Fruit fly (Drosophila melanogaster): ENCODE data around the gene CG14645.

- TF ChIP-seq EcR (GFP tag; optimal IDR thresholded peaks at IDR 0.05) (no peak), psq (optimal IDR thresholded peaks at IDR 0.05) (no peak), usp (GFP tag; optimal IDR thresholded peaks at IDR 0.05) (no peak), CG8478 (optimal IDR thresholded peaks at IDR 0.05) (no peak)
Observed at dm6 chr3R:4318999-4319398, 15.9 kb upstream of the CG14645 start, which contains the start of gene Syt14.
